Worm (Caenorhabditis elegans) whole organism, L4 larva: ENCODE results near the gene ZK632.4.

ENCODE experiments used
- F10B5.3 ChIP-seq: sonication (generic microtip); optimal IDR thresholded peaks from 2 replicates; lab custom pipeline; 2016; ENCODE audit warnings: mild to moderate bottlenecking, missing genetic modification characterization, missing compliant biosample characterization
- R02D3.7 ChIP-seq: fragments of 150-350 bp; sonication (generic microtip); optimal IDR thresholded peaks from 3 replicates; lab custom pipeline; 2014; ENCODE audit warnings: missing biosample characterization, missing genetic modification characterization
- T26A8.4 ChIP-seq: fragments of 200-800 bp; sonication (Bioruptor generic); IDR thresholded peaks from 2 replicates; pipeline ENCODE4 v1.3.6; 2022; ENCODE audit warnings: missing genetic modification characterization, missing compliant biosample characterization
- Y5F2A.4 ChIP-seq: fragments of 200-800 bp; sonication (Bioruptor generic); optimal IDR thresholded peaks from 2 replicates; lab custom pipeline; 2018; ENCODE audit warnings: mild to moderate bottlenecking, missing genetic modification characterization, missing compliant biosample characterization
- Y75B8A.6 ChIP-seq: fragments of 200-800 bp; sonication (Bioruptor generic); IDR thresholded peaks from 2 replicates; pipeline ENCODE4 v1.3.6; 2022; ENCODE audit warnings: missing genetic modification reagents, missing genetic modification characterization, missing compliant biosample characterization
- ama-1 ChIP-seq: fragments of 150-350 bp; optimal IDR thresholded peaks from 2 replicates; lab custom pipeline; 2014; ENCODE audit warnings: inconsistent platforms, mixed read lengths
- ceh-28 ChIP-seq: fragments of 150-350 bp; optimal IDR thresholded peaks from 2 replicates; lab custom pipeline; 2014; ENCODE audit warnings: missing biosample characterization, missing genetic modification reagents, missing genetic modification characterization
- ceh-62 ChIP-seq: sonication (generic microtip); optimal IDR thresholded peaks from 2 replicates; lab custom pipeline; 2017; ENCODE audit warnings: missing biosample characterization, missing genetic modification characterization
- ceh-82 ChIP-seq: sonication (generic microtip); optimal IDR thresholded peaks from 2 replicates; lab custom pipeline; 2017; ENCODE audit warnings: missing biosample characterization, missing genetic modification characterization
- ces-1 ChIP-seq: fragments of 150-350 bp; sonication (generic microtip); optimal IDR thresholded peaks from 4 replicates; lab custom pipeline; 2014; ENCODE audit warnings: missing biosample characterization, missing genetic modification reagents, missing genetic modification characterization
- cey-2 ChIP-seq: sonication (generic microtip); optimal IDR thresholded peaks from 3 replicates; lab custom pipeline; 2017; ENCODE audit warnings: missing genetic modification characterization, mild to moderate bottlenecking, missing compliant biosample characterization, antibody characterized with exemption, borderline replicate concordance; ENCODE audit not compliant: insufficient read depth
- daf-12 ChIP-seq: fragments of 150-350 bp; optimal IDR thresholded peaks from 2 replicates; lab custom pipeline; 2014; ENCODE audit warnings: missing biosample characterization, missing genetic modification reagents, missing genetic modification characterization
- dmd-6 ChIP-seq: fragments of 200-800 bp; sonication (Bioruptor generic); IDR thresholded peaks from 2 replicates; pipeline ENCODE4 v1.3.6; 2022; ENCODE audit warnings: missing genetic modification reagents, missing genetic modification characterization, missing compliant biosample characterization
- dmd-8 ChIP-seq: fragments of 200-800 bp; sonication (Bioruptor generic); IDR thresholded peaks from 2 replicates; pipeline ENCODE4 v1.3.6; 2022; ENCODE audit warnings: missing genetic modification characterization, missing compliant biosample characterization
- dmd-9 ChIP-seq: fragments of 200-800 bp; sonication (Bioruptor generic); IDR thresholded peaks from 2 replicates; pipeline ENCODE4 v1.3.6; 2022; ENCODE audit warnings: missing genetic modification reagents, missing genetic modification characterization, missing compliant biosample characterization
- duxl-1 ChIP-seq: sonication (generic microtip); optimal IDR thresholded peaks from 2 replicates; lab custom pipeline; 2016; ENCODE audit warnings: mild to moderate bottlenecking, missing genetic modification characterization, moderate library complexity, missing compliant biosample characterization; ENCODE audit not compliant: poor library complexity
- egl-27 ChIP-seq: sonication (generic microtip); optimal IDR thresholded peaks from 3 replicates; lab custom pipeline; 2017; ENCODE audit warnings: missing biosample characterization, missing genetic modification reagents, missing genetic modification characterization
- fos-1 ChIP-seq: fragments of 150-350 bp; optimal IDR thresholded peaks from 2 replicates; lab custom pipeline; 2014; ENCODE audit warnings: missing biosample characterization, missing genetic modification characterization
- hlh-30 ChIP-seq: sonication (generic microtip); optimal IDR thresholded peaks from 2 replicates; lab custom pipeline; 2017; ENCODE audit warnings: antibody characterized with exemption, mild to moderate bottlenecking, missing genetic modification characterization, missing compliant biosample characterization; ENCODE audit not compliant: insufficient read depth
- hmg-1.1 ChIP-seq: fragments of 200-800 bp; sonication (Bioruptor generic); IDR thresholded peaks from 2 replicates; pipeline ENCODE4 v1.3.6; 2022; ENCODE audit warnings: missing genetic modification reagents, missing genetic modification characterization, missing compliant biosample characterization
- lim-7 ChIP-seq: fragments of 200-800 bp; sonication (Bioruptor generic); IDR thresholded peaks from 2 replicates; pipeline ENCODE4 v1.3.6; 2022; ENCODE audit warnings: missing genetic modification characterization, missing compliant biosample characterization
- lin-13 ChIP-seq: fragments of 150-350 bp; optimal IDR thresholded peaks from 2 replicates; lab custom pipeline; 2014; ENCODE audit warnings: missing biosample characterization, missing genetic modification reagents, missing genetic modification characterization
- lin-38 ChIP-seq: fragments of 200-800 bp; sonication (Bioruptor generic); IDR thresholded peaks from 2 replicates; pipeline ENCODE4 v1.3.6; 2022; ENCODE audit warnings: missing genetic modification reagents, missing genetic modification characterization, missing compliant biosample characterization
- madf-5 ChIP-seq, 2 experiments: fragments of 200-800 bp; sonication (Bioruptor generic); IDR thresholded peaks; 2 replicates each; pipeline ENCODE4 v1.3.6; 2022; ENCODE audit warnings: missing compliant biosample characterization in 2 of 2, missing genetic modification characterization in 2 of 2
- madf-9 ChIP-seq: fragments of 200-800 bp; sonication (Bioruptor generic); conservative IDR thresholded peaks from 2 replicates; pipeline ENCODE4 v1.3.6; 2022; ENCODE audit warnings: missing genetic modification reagents, missing genetic modification characterization, missing compliant biosample characterization
- mdl-1 ChIP-seq, 2 experiments: fragments of 150-350 bp in 1 of 2; sonication (generic microtip) in 1 of 2; optimal IDR thresholded peaks; 2 replicates each; lab custom pipeline; 2014 to 2017; ENCODE audit warnings: missing biosample characterization in 2 of 2, missing genetic modification characterization in 2 of 2
- mdt-29 ChIP-seq: fragments of 200-800 bp; sonication (Bioruptor generic); IDR thresholded peaks from 2 replicates; pipeline ENCODE4 v1.3.6; 2022; ENCODE audit warnings: missing genetic modification reagents, missing genetic modification characterization, missing compliant biosample characterization
- mes-2 ChIP-seq: sonication (generic microtip); optimal IDR thresholded peaks from 2 replicates; lab custom pipeline; 2016; ENCODE audit warnings: missing genotype, mild to moderate bottlenecking, missing genetic modification characterization, missing compliant biosample characterization; ENCODE audit not compliant: poor library complexity, severe bottlenecking
- mxl-2 ChIP-seq: fragments of 200-800 bp; sonication (Bioruptor generic); conservative IDR thresholded peaks from 2 replicates; pipeline ENCODE4 v1.3.6; 2022; ENCODE audit warnings: missing genetic modification reagents, missing genetic modification characterization, missing compliant biosample characterization
- mxl-3 ChIP-seq: fragments of 200-800 bp; sonication (Bioruptor generic); optimal IDR thresholded peaks from 2 replicates; lab custom pipeline; 2018; ENCODE audit warnings: mild to moderate bottlenecking, missing genetic modification characterization, missing compliant biosample characterization
- nhr-102 ChIP-seq: sonication (generic microtip); optimal IDR thresholded peaks from 2 replicates; lab custom pipeline; 2016; ENCODE audit warnings: mild to moderate bottlenecking, missing genetic modification characterization, moderate library complexity, missing compliant biosample characterization
- nhr-11 ChIP-seq: fragments of 150-350 bp; optimal IDR thresholded peaks from 2 replicates; lab custom pipeline; 2014; ENCODE audit warnings: missing biosample characterization, missing genetic modification characterization
- nhr-237 ChIP-seq: sonication (generic microtip); optimal IDR thresholded peaks from 2 replicates; lab custom pipeline; 2017; ENCODE audit warnings: missing biosample characterization, missing genetic modification characterization
- nhr-25 ChIP-seq: sonication (generic microtip); optimal IDR thresholded peaks from 2 replicates; lab custom pipeline; 2017; ENCODE audit warnings: missing genetic modification characterization, mild to moderate bottlenecking, missing compliant biosample characterization, antibody characterized with exemption, moderate library complexity, borderline replicate concordance; ENCODE audit not compliant: insufficient read depth
- nhr-41 ChIP-seq: fragments of 200-800 bp; sonication (Bioruptor generic); IDR thresholded peaks from 2 replicates; pipeline ENCODE4 v1.3.6; 2022; ENCODE audit warnings: missing genetic modification reagents, missing genetic modification characterization, missing compliant biosample characterization
- nhr-42 ChIP-seq: fragments of 200-800 bp; sonication (Bioruptor generic); IDR thresholded peaks from 2 replicates; pipeline ENCODE4 v1.3.6; 2022; ENCODE audit warnings: missing genetic modification characterization, missing compliant biosample characterization
- nhr-48 ChIP-seq: sonication (generic microtip); optimal IDR thresholded peaks from 2 replicates; lab custom pipeline; 2016; ENCODE audit warnings: mild to moderate bottlenecking, missing genetic modification characterization, missing compliant biosample characterization
- nhr-76 ChIP-seq: fragments of 150-350 bp; optimal IDR thresholded peaks from 2 replicates; lab custom pipeline; 2014; ENCODE audit warnings: missing biosample characterization, missing genetic modification characterization
- pha-4 ChIP-seq, 2 experiments: fragments of 150-350 bp in 1 of 2; fragments of 200-800 bp in 1 of 2; sonication (Bioruptor generic) in 1 of 2; IDR thresholded peaks in 1 of 2; optimal IDR thresholded peaks in 1 of 2; 2 replicates each; pipeline versions ENCODE4 v1.3.6 to Lab custom; 2014 to 2022; ENCODE audit warnings: missing genetic modification characterization in 2 of 2, missing genetic modification reagents in 2 of 2, missing biosample characterization in 1 of 2, missing compliant biosample characterization in 1 of 2
- pqm-1 ChIP-seq: sonication (generic microtip); optimal IDR thresholded peaks from 2 replicates; lab custom pipeline; 2017; ENCODE audit warnings: missing biosample characterization, missing genetic modification characterization
- rbr-2 ChIP-seq: sonication (generic microtip); optimal IDR thresholded peaks from 2 replicates; lab custom pipeline; 2016; ENCODE audit warnings: missing genotype, missing genetic modification characterization, missing compliant biosample characterization
- sdz-12 ChIP-seq: fragments of 200-800 bp; sonication (Bioruptor generic); optimal IDR thresholded peaks from 2 replicates; lab custom pipeline; 2018; ENCODE audit warnings: mild to moderate bottlenecking, missing genetic modification characterization, missing compliant biosample characterization
- skn-1 ChIP-seq: fragments of 150-350 bp; optimal IDR thresholded peaks from 2 replicates; lab custom pipeline; 2014; ENCODE audit warnings: missing biosample characterization, missing genetic modification characterization
- spr-1 ChIP-seq: sonication (generic microtip); optimal IDR thresholded peaks from 2 replicates; lab custom pipeline; 2016; ENCODE audit warnings: mild to moderate bottlenecking, missing genetic modification characterization, missing compliant biosample characterization
- tag-97 ChIP-seq: fragments of 200-800 bp; sonication (Bioruptor generic); IDR thresholded peaks from 2 replicates; pipeline ENCODE4 v1.3.6; 2022; ENCODE audit warnings: missing genetic modification characterization, missing compliant biosample characterization
- tra-1 ChIP-seq: fragments of 200-800 bp; sonication (Bioruptor generic); IDR thresholded peaks from 2 replicates; pipeline ENCODE4 v1.3.6; 2022; ENCODE audit warnings: missing genetic modification reagents, missing genetic modification characterization, missing compliant biosample characterization
- unc-39 ChIP-seq: sonication (generic microtip); optimal IDR thresholded peaks from 2 replicates; lab custom pipeline; 2017; ENCODE audit warnings: missing biosample characterization, missing genetic modification characterization
- vab-7 ChIP-seq: fragments of 200-800 bp; sonication (Bioruptor generic); IDR thresholded peaks from 2 replicates; pipeline ENCODE4 v1.3.6; 2022; ENCODE audit warnings: missing genetic modification reagents, missing genetic modification characterization, missing compliant biosample characterization
- zag-1 ChIP-seq: fragments of 150-350 bp; optimal IDR thresholded peaks from 2 replicates; lab custom pipeline; 2014; ENCODE audit warnings: missing biosample characterization, missing genetic modification characterization
- zfp-2 ChIP-seq: sonication (generic microtip); optimal IDR thresholded peaks from 2 replicates; lab custom pipeline; 2016; ENCODE audit warnings: mild to moderate bottlenecking, missing genetic modification characterization, missing compliant biosample characterization
- ztf-7 ChIP-seq: fragments of 150-350 bp; optimal IDR thresholded peaks from 2 replicates; lab custom pipeline; 2014; ENCODE audit warnings: missing biosample characterization, missing genetic modification characterization

The ZK632.4 gene

DNA sequence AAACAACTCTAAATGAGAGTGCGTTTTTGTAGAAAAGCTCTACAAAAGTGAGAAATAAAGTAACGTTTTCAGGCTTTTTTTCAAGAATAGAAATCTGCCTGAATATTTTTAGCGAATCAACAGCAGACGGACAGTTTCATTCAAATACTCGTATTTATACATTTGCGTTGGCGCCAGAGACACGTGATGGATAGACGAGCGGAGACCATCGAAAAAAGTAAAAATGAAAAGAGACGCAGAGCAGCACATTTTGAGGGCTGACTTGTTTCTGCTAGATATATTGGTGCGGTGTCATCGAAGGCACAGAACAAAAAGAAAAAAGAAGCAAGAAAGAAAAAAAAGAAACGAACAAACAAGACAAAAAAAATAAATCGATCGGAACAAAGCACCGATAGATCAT is 18.8 kb upstream of the ZK632.4 start:
- TF ChIP-seq tra-1, result no peak
- TF ChIP-seq nhr-102, result peak; percentile 2
- no peak for TF ChIP-seq ces-1 (GFP tag; lab: Kevin White, UChicago)
- TF ChIP-seq ceh-82 (tag; lab: Kevin White, UChicago), result no peak
- 0 out of 2 replicates have a peak, but pooled peaks have one; percentile 45 for TF ChIP-seq mdt-29
- peak; percentile 29 for TF ChIP-seq rbr-2 (tag; lab: Kevin White, UChicago)
- TF ChIP-seq Y75B8A.6 (GFP tag; lab: Robert Waterston, UW), result 0 out of 2 replicates have a peak, but pooled peaks have one; percentile 49
- TF ChIP-seq lin-38, result peak; percentile 62
- no peak for TF ChIP-seq nhr-41 (GFP tag; lab: Robert Waterston, UW)
- no peak for TF ChIP-seq tag-97 (GFP tag; lab: Robert Waterston, UW)
- peak; percentile 5 for TF ChIP-seq lin-13 (GFP tag; lab: Kevin White, UChicago)
- no peak for TF ChIP-seq egl-27 (tag; lab: Kevin White, UChicago)
- no peak for TF ChIP-seq skn-1 (tag; lab: Kevin White, UChicago)
- no peak for TF ChIP-seq mxl-2 (GFP tag; lab: Robert Waterston, UW)
- no peak for TF ChIP-seq nhr-42 (GFP tag; lab: Robert Waterston, UW)
- no peak for TF ChIP-seq zag-1 (tag; lab: Kevin White, UChicago)
- TF ChIP-seq zfp-2, result no peak
- TF ChIP-seq T26A8.4 (GFP tag; lab: Robert Waterston, UW), result peak; percentile 7; the same call in 1 of the 2 replicates
- TF ChIP-seq daf-12 (tag; lab: Kevin White, UChicago), result no peak
- no peak for TF ChIP-seq sdz-12 (GFP tag; lab: Kevin White, UChicago)
- TF ChIP-seq cey-2, result no peak
- TF ChIP-seq nhr-237 (tag; lab: Kevin White, UChicago), result no peak
- no peak for TF ChIP-seq unc-39 (tag; lab: Kevin White, UChicago)
- no peak for TF ChIP-seq ceh-28 (tag; lab: Kevin White, UChicago)
- no peak for TF ChIP-seq fos-1 (tag; lab: Kevin White, UChicago)
- TF ChIP-seq R02D3.7, result no peak
- peak; percentile 92 for TF ChIP-seq hlh-30 (tag; lab: Kevin White, UChicago)
- TF ChIP-seq nhr-48 (tag; lab: Kevin White, UChicago), result no peak
- TF ChIP-seq ama-1 (lab: Kevin White, UChicago), result peak; percentile 66
- no peak for TF ChIP-seq ceh-62 (tag; lab: Kevin White, UChicago)
- TF ChIP-seq madf-5 (GFP tag; IDR thresholded peaks at IDR 0.05; lab: Robert Waterston, UW), result no peak
- peak in 1 of 2 experiments; percentile 71 for TF ChIP-seq mdl-1 (tag; optimal IDR thresholded peaks at IDR 0.05; lab: Kevin White, UChicago)
- TF ChIP-seq nhr-11, result peak; percentile 27
- TF ChIP-seq ztf-7 (tag; lab: Kevin White, UChicago), result no peak
- no peak for TF ChIP-seq nhr-76 (tag; lab: Kevin White, UChicago)
- TF ChIP-seq hmg-1.1, result 0 out of 2 replicates have a peak, but pooled peaks have one; percentile 11
- peak; percentile 38 for TF ChIP-seq duxl-1 (tag; lab: Kevin White, UChicago)
- TF ChIP-seq nhr-25, result no peak
- peak; percentile 21; the same call in 1 of the 2 replicates for TF ChIP-seq dmd-6
- TF ChIP-seq dmd-9 (GFP tag; lab: Robert Waterston, UW), result no peak
- peak; percentile 62; the same call in 1 of the 2 replicates for TF ChIP-seq pha-4 (GFP tag; IDR thresholded peaks at IDR 0.05; lab: Robert Waterston, UW)
- no peak for TF ChIP-seq pha-4 (tag; optimal IDR thresholded peaks at IDR 0.05; lab: Kevin White, UChicago)
- TF ChIP-seq pqm-1, result no peak
- no peak for TF ChIP-seq dmd-8
- TF ChIP-seq mxl-3 (GFP tag; lab: Kevin White, UChicago), result peak; percentile 21
- TF ChIP-seq madf-9, result no peak
- no peak for TF ChIP-seq spr-1 (tag; lab: Kevin White, UChicago)
- no peak for TF ChIP-seq Y5F2A.4 (GFP tag; lab: Kevin White, UChicago)
- no peak for TF ChIP-seq lim-7 (GFP tag; lab: Robert Waterston, UW)
- no peak for TF ChIP-seq F10B5.3
- TF ChIP-seq vab-7 (GFP tag; lab: Robert Waterston, UW), result no peak
- peak; percentile 56 for TF ChIP-seq mes-2 (tag; lab: Kevin White, UChicago)
